Fruit fly (Drosophila melanogaster): ENCODE data around the gene TBC1D23.

TBC1D23 gene

dm6 chr2L:1142730-1143281 is 13.7 kb downstream of the TBC1D23 start, which contains the start of gene MFS3:
Gene MFS3 (plus strand): TSS chr2L:1143201.
- TF ChIP-seq CTCF (optimal IDR thresholded peaks at IDR 0.05) (peak; percentile 66 to 68), CG8478 (optimal IDR thresholded peaks at IDR 0.05) (no peak)

- TF ChIP-seq CTCF (optimal IDR thresholded peaks at IDR 0.05) (no peak), CG8478 (optimal IDR thresholded peaks at IDR 0.05) (no peak)
Measured at dm6 chr2L:1143286-1143685, 14.2 kb downstream of the TBC1D23 start.

dm6 chr2L:1144371-1145360 is 15.6 kb downstream of the TBC1D23 start:
- TF ChIP-seq CG8478 (optimal IDR thresholded peaks at IDR 0.05) (no peak), CTCF (optimal IDR thresholded peaks at IDR 0.05) (no peak)

- TF ChIP-seq CG8478 (optimal IDR thresholded peaks at IDR 0.05) (no peak), CTCF (optimal IDR thresholded peaks at IDR 0.05) (no peak)
Measured at dm6 chr2L:1147656-1148055, 18.5 kb downstream of the TBC1D23 start.

- TF ChIP-seq CG8478 (optimal IDR thresholded peaks at IDR 0.05): no peak
- no peak for TF ChIP-seq CTCF (optimal IDR thresholded peaks at IDR 0.05)
Measured at dm6 chr2L:1150554-1150953, 21.4 kb downstream of the TBC1D23 start, which contains the start of the genes Tfb4 and Vps29. Gene Tfb4 (minus strand): TSS chr2L:1150677. Gene Vps29 (plus strand): TSS chr2L:1150766.

dm6 chr2L:1152693-1153092 is 23.6 kb downstream of the TBC1D23 start:
- TF ChIP-seq CG8478 (optimal IDR thresholded peaks at IDR 0.05) (no peak), CTCF (optimal IDR thresholded peaks at IDR 0.05) (no peak)

- TF ChIP-seq CTCF (optimal IDR thresholded peaks at IDR 0.05) (no peak), CG8478 (optimal IDR thresholded peaks at IDR 0.05) (no peak)
Measured at dm6 chr2L:1156592-1157249, 27.6 kb downstream of the TBC1D23 start.

- TF ChIP-seq CTCF (optimal IDR thresholded peaks at IDR 0.05) (no peak), CG8478 (optimal IDR thresholded peaks at IDR 0.05) (no peak)
Measured at dm6 chr2L:1157357-1157678, 28.2 kb downstream of the TBC1D23 start.

dm6 chr2L:1157679-1158518 is 28.8 kb downstream of the TBC1D23 start, which contains the start of gene capt:
Gene capt (minus strand): TSS chr2L:1158262.
- TF ChIP-seq CTCF (optimal IDR thresholded peaks at IDR 0.05): no peak
- no peak for TF ChIP-seq CG8478 (optimal IDR thresholded peaks at IDR 0.05)

dm6 chr2L:1158519-1159319 is 29.6 kb downstream of the TBC1D23 start, which contains the start of gene Tango14:
Gene Tango14 (plus strand): TSS chr2L:1158661.
- no peak for TF ChIP-seq CTCF (optimal IDR thresholded peaks at IDR 0.05)
- TF ChIP-seq CG8478 (optimal IDR thresholded peaks at IDR 0.05): no peak

dm6 chr2L:1163538-1164143 is 34.5 kb downstream of the TBC1D23 start, which contains the start of gene CG5080:
Gene CG5080 (minus strand): TSS chr2L:1163886.
- TF ChIP-seq CG8478 (optimal IDR thresholded peaks at IDR 0.05): no peak
- TF ChIP-seq CTCF (optimal IDR thresholded peaks at IDR 0.05): no peak

- TF ChIP-seq CG8478 (optimal IDR thresholded peaks at IDR 0.05) (no peak), CTCF (optimal IDR thresholded peaks at IDR 0.05) (no peak)
Measured at dm6 chr2L:1164294-1164693, 35.2 kb downstream of the TBC1D23 start, which contains the start of gene IntS14. Gene IntS14 (plus strand): TSS chr2L:1164443.

dm6 chr2L:1166326-1166725 is 37.2 kb downstream of the TBC1D23 start, which contains the start of gene CG14341:
Gene CG14341 (plus strand): TSS chr2L:1166506.
- TF ChIP-seq CG8478 (optimal IDR thresholded peaks at IDR 0.05): no peak
- TF ChIP-seq CTCF (optimal IDR thresholded peaks at IDR 0.05): no peak

All from S2 (cell line).